Worm (Caenorhabditis elegans): ENCODE data around the gene lact-7.

The lact-7 gene

ce11 chrX:11798057-11798555 lies 39.2 kb downstream of the lact-7 start, which contains the start of gene rsd-3 (continued):
- TF ChIP-seq odd-2 (tag; optimal IDR thresholded peaks at IDR 0.05) (no peak), ceh-31 (tag; optimal IDR thresholded peaks at IDR 0.05) (peak; percentile 77), gmeb-2 (tag; optimal IDR thresholded peaks at IDR 0.05) (no peak), ceh-24 (tag; optimal IDR thresholded peaks at IDR 0.05) (no peak), pag-3 (tag; optimal IDR thresholded peaks at IDR 0.05; ENCODE audit: borderline replicate concordance) (no peak), ceh-2 (tag; optimal IDR thresholded peaks at IDR 0.05) (peak; percentile 44), F13H6.1 (tag; optimal IDR thresholded peaks at IDR 0.05) (peak; percentile 24), elt-4 (tag; optimal IDR thresholded peaks at IDR 0.05) (no peak), ets-4 (tag; optimal IDR thresholded peaks at IDR 0.05) (no peak), unc-42 (tag; optimal IDR thresholded peaks at IDR 0.05) (peak; percentile 6), ama-1 (optimal IDR thresholded peaks at IDR 0.05) (no peak), elt-2 (tag; optimal IDR thresholded peaks at IDR 0.05) (peak; percentile 26), sdc-2 (tag; optimal IDR thresholded peaks at IDR 0.05) (peak; percentile 81), ceh-9 (tag; optimal IDR thresholded peaks at IDR 0.05) (no peak), fkh-6 (tag; optimal IDR thresholded peaks at IDR 0.05) (no peak), Y22D7AL.16 (tag; optimal IDR thresholded peaks at IDR 0.05) (no peak)

- no peak for TF ChIP-seq ceh-18 (tag; optimal IDR thresholded peaks at IDR 0.05)
- TF ChIP-seq K02D7.2 (tag; optimal IDR thresholded peaks at IDR 0.05), result no peak
- no peak for TF ChIP-seq ceh-9 (tag; optimal IDR thresholded peaks at IDR 0.05)
- no peak for TF ChIP-seq ref-2 (tag; optimal IDR thresholded peaks at IDR 0.05)
- TF ChIP-seq ttx-3 (tag; optimal IDR thresholded peaks at IDR 0.05), result no peak
- TF ChIP-seq madf-2 (tag; optimal IDR thresholded peaks at IDR 0.05), result no peak
- no peak for TF ChIP-seq sox-2 (GFP tag; IDR thresholded peaks at IDR 0.05)
- TF ChIP-seq ceh-19 (GFP tag; optimal IDR thresholded peaks at IDR 0.05), result no peak
- TF ChIP-seq nhr-11 (tag; optimal IDR thresholded peaks at IDR 0.05), result no peak
- no peak for TF ChIP-seq K09A11.1 (tag; optimal IDR thresholded peaks at IDR 0.05; ENCODE audit: insufficient read depth)
- no peak for TF ChIP-seq ceh-24 (tag; optimal IDR thresholded peaks at IDR 0.05)
- no peak for TF ChIP-seq pha-4 (tag; optimal IDR thresholded peaks at IDR 0.05)
- TF ChIP-seq fkh-10 (GFP tag; optimal IDR thresholded peaks at IDR 0.05), result no peak
- TF ChIP-seq sdc-2 (tag; optimal IDR thresholded peaks at IDR 0.05), result no peak
- TF ChIP-seq pax-1 (tag; optimal IDR thresholded peaks at IDR 0.05), result no peak
- TF ChIP-seq ahr-1 (tag; optimal IDR thresholded peaks at IDR 0.05), result no peak
- no peak for TF ChIP-seq npax-4 (tag; optimal IDR thresholded peaks at IDR 0.05)
- no peak for TF ChIP-seq ceh-14 (tag; optimal IDR thresholded peaks at IDR 0.05)
- no peak for TF ChIP-seq ceh-45 (GFP tag; IDR thresholded peaks at IDR 0.05)
- TF ChIP-seq F13H6.1 (tag; optimal IDR thresholded peaks at IDR 0.05), result no peak
These were observed 45.1 kb downstream of the lact-7 start, which contains the start of gene C34E11.4 for ce11 chrX:11804057-11804456. C34E11.4 (plus strand) TSS chrX:11804210.

ce11 chrX:11806175-11806853 lies 47.4 kb downstream of the lact-7 start:
- TF ChIP-seq nhr-232 (tag; optimal IDR thresholded peaks at IDR 0.05) (no peak), K02D7.2 (tag; optimal IDR thresholded peaks at IDR 0.05) (no peak), ceh-22 (tag; optimal IDR thresholded peaks at IDR 0.05) (no peak), ets-4 (tag; optimal IDR thresholded peaks at IDR 0.05) (no peak), pat-9 (tag; optimal IDR thresholded peaks at IDR 0.05) (no peak), ama-1 (optimal IDR thresholded peaks at IDR 0.05) (no peak), dmd-4 (tag; optimal IDR thresholded peaks at IDR 0.05; ENCODE audit: borderline replicate concordance) (no peak), sox-4 (tag; optimal IDR thresholded peaks at IDR 0.05) (no peak), madf-2 (tag; optimal IDR thresholded peaks at IDR 0.05) (no peak), ahr-1 (tag; optimal IDR thresholded peaks at IDR 0.05) (no peak), ceh-34 (tag; optimal IDR thresholded peaks at IDR 0.05) (no peak), syd-9 (tag; optimal IDR thresholded peaks at IDR 0.05) (no peak), nhr-11 (tag; optimal IDR thresholded peaks at IDR 0.05) (no peak), F13H6.1 (tag; optimal IDR thresholded peaks at IDR 0.05) (no peak)
